Worm (Caenorhabditis elegans) whole organism, young adult: ENCODE results near the gene him-3.

Experiments
- F33H1.4 ChIP-seq: fragments of 200-800 bp; sonication (Bioruptor generic); IDR thresholded peaks from 2 replicates; pipeline ENCODE4 v1.3.6; 2022; ENCODE audit warnings: missing genetic modification reagents, missing genetic modification characterization, missing compliant biosample characterization
- efl-1 ChIP-seq: fragments of 150-350 bp; optimal IDR thresholded peaks from 2 replicates; lab custom pipeline; 2014; ENCODE audit warnings: missing biosample characterization, missing genetic modification reagents, missing genetic modification characterization
- lin-35 ChIP-seq, 3 experiments: fragments of 150-350 bp in 2 of 3; sonication (generic microtip) in 1 of 3; optimal IDR thresholded peaks; 2 replicates each; lab custom pipeline; 2014 to 2018; ENCODE audit warnings: missing biosample characterization in 3 of 3, missing genetic modification characterization in 3 of 3, missing genetic modification reagents in 3 of 3
- madf-6 ChIP-seq: fragments of 200-800 bp; sonication (Bioruptor generic); IDR thresholded peaks from 2 replicates; pipeline ENCODE4 v1.3.6; 2022; ENCODE audit warnings: missing genetic modification reagents, missing genetic modification characterization, missing compliant biosample characterization
- snpc-4 ChIP-seq, 5 experiments: fragments of 150-350 bp in 1 of 5; sonication (generic microtip) in 4 of 5; optimal IDR thresholded peaks; 2 replicates each; lab custom pipeline; 2014 to 2018; ENCODE audit warnings: missing genetic modification characterization in 5 of 5, missing biosample characterization in 3 of 5, antibody characterized with exemption in 2 of 5, mild to moderate bottlenecking in 2 of 5, missing compliant biosample characterization in 2 of 5, missing genotype in 2 of 5, moderate library complexity in 2 of 5, missing genetic modification reagents in 1 of 5
- tbx-9 ChIP-seq: sonication (generic microtip); optimal IDR thresholded peaks from 2 replicates; lab custom pipeline; 2016; ENCODE audit warnings: borderline replicate concordance, missing genetic modification characterization, inconsistent platforms, missing compliant biosample characterization
- unc-130 ChIP-seq: sonication (generic microtip); optimal IDR thresholded peaks from 2 replicates; lab custom pipeline; 2016; ENCODE audit warnings: missing genetic modification reagents, missing genetic modification characterization, missing compliant biosample characterization
- unc-62 ChIP-seq: fragments of 150-350 bp; optimal IDR thresholded peaks from 2 replicates; lab custom pipeline; 2014; ENCODE audit warnings: missing biosample characterization, missing genetic modification reagents, missing genetic modification characterization

DNA sequence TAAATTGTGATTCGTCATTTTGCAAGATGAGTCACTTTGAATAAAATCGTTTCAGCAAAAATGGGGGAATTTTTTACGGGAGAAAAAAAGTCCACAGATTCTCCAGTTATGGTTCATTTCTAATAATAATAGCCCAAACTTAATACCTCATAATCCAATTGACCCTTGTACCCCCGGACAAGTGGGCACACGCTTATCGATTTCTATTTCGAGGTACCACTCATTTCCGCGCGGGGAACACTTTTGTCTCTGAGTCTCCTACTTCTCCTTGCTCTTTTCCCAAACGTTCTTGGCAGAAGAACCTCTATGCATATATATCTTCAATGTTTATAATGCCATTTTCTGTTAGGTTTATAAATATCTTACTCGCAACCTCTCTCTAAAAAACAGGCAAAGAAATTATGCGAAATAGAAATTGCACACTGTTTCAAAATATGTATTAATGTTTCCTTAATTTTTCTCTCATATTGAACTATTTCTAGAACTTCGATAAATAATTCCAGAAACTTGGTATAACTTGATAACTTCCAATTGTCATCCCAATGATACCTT is 39.9 kb downstream of the him-3 start, which contains the start of gene gldi-4:
- TF ChIP-seq unc-130 (no peak), lin-35 (GFP tag; optimal IDR thresholded peaks at IDR 0.05; lab: Kevin White, UChicago) (no peak), F33H1.4 (GFP tag; lab: Robert Waterston, UW) (no peak), unc-62 (GFP tag; lab: Kevin White, UChicago) (no peak), tbx-9 (tag; lab: Kevin White, UChicago) (no peak), efl-1 (GFP tag; lab: Kevin White, UChicago) (no peak), snpc-4 (GFP tag; optimal IDR thresholded peaks at IDR 0.05; lab: Kevin White, UChicago) (no peak), snpc-4 (tag; optimal IDR thresholded peaks at IDR 0.05; lab: Kevin White, UChicago) (no peak), madf-6 (GFP tag; lab: Robert Waterston, UW) (no peak)
